Fruit fly (Drosophila melanogaster) whole organism, embryonic: ENCODE results near the gene ebi.

Source experiments
- CG11723 ChIP-seq: fragments of 200-800 bp; sonication (Bioruptor generic); optimal IDR thresholded peaks from 2 replicates; lab custom pipeline; 2017; ENCODE audit warnings: missing biosample characterization, mild to moderate bottlenecking, missing genetic modification characterization
- CG12104 ChIP-seq: fragments of 200-800 bp; sonication (Bioruptor generic); optimal IDR thresholded peaks from 3 replicates; lab custom pipeline; 2016; ENCODE audit warnings: missing biosample characterization, missing genetic modification characterization
- CG12219 ChIP-seq: fragments of 200-800 bp; sonication (Bioruptor generic); optimal IDR thresholded peaks from 3 replicates; lab custom pipeline; 2018; ENCODE audit warnings: missing biosample characterization, mild to moderate bottlenecking, missing genetic modification characterization
- CG12769 ChIP-seq: fragments of 200-800 bp; sonication (Bioruptor generic); optimal IDR thresholded peaks from 2 replicates; lab custom pipeline; 2019; ENCODE audit warnings: missing biosample characterization, mild to moderate bottlenecking, missing genetic modification characterization, moderate library complexity
- CG13775 ChIP-seq: fragments of 200-800 bp; sonication (Bioruptor generic); optimal IDR thresholded peaks from 3 replicates; lab custom pipeline; 2017; ENCODE audit warnings: missing biosample characterization, mild to moderate bottlenecking, missing genetic modification characterization
- CG14710 ChIP-seq: fragments of 200-800 bp; sonication (Bioruptor generic); optimal IDR thresholded peaks from 3 replicates; lab custom pipeline; 2019; ENCODE audit warnings: missing biosample characterization, mild to moderate bottlenecking, missing genetic modification characterization, moderate library complexity
- CG14860 ChIP-seq: fragments of 200-800 bp; sonication (Bioruptor generic); IDR thresholded peaks from 3 replicates; pipeline ENCODE4 v1.3.6; 2022; ENCODE audit warnings: missing biosample characterization, missing genetic modification characterization; ENCODE audit not compliant: partially characterized antibody
- CG1647 ChIP-seq: fragments of 200-800 bp; sonication (Bioruptor generic); optimal IDR thresholded peaks from 3 replicates; lab custom pipeline; 2016; ENCODE audit warnings: missing biosample characterization, missing genetic modification characterization
- CG16863 ChIP-seq: fragments of 200-800 bp; sonication (Bioruptor generic); optimal IDR thresholded peaks from 3 replicates; lab custom pipeline; 2016; ENCODE audit warnings: missing biosample characterization, missing genetic modification characterization
- CG1792 ChIP-seq: fragments of 200-800 bp; sonication (Bioruptor generic); optimal IDR thresholded peaks from 2 replicates; lab custom pipeline; 2016; ENCODE audit warnings: missing biosample characterization, missing genetic modification characterization
- CG18599 ChIP-seq: fragments of 200-800 bp; sonication (Bioruptor generic); optimal IDR thresholded peaks from 3 replicates; lab custom pipeline; 2017; ENCODE audit warnings: missing biosample characterization, missing genetic modification characterization, mild to moderate bottlenecking, moderate library complexity, missing genetic modification reagents
- CG2120 ChIP-seq: fragments of 200-800 bp; sonication (Bioruptor generic); optimal IDR thresholded peaks from 3 replicates; lab custom pipeline; 2016; ENCODE audit warnings: missing biosample characterization, missing genetic modification characterization
- CG34376 ChIP-seq: fragments of 200-800 bp; sonication (Bioruptor generic); optimal IDR thresholded peaks from 2 replicates; lab custom pipeline; 2018; ENCODE audit warnings: missing biosample characterization, mild to moderate bottlenecking, missing genetic modification characterization
- CG5180 ChIP-seq: fragments of 200-800 bp; sonication (Bioruptor generic); optimal IDR thresholded peaks from 3 replicates; lab custom pipeline; 2017; ENCODE audit warnings: missing biosample characterization, missing genetic modification characterization, mild to moderate bottlenecking, moderate library complexity, missing genetic modification reagents
- CG6854 ChIP-seq: fragments of 200-800 bp; sonication (Bioruptor generic); optimal IDR thresholded peaks from 3 replicates; lab custom pipeline; 2017; ENCODE audit warnings: missing biosample characterization, mild to moderate bottlenecking, missing genetic modification characterization
- CG8281 ChIP-seq: fragments of 200-800 bp; sonication (Bioruptor generic); optimal IDR thresholded peaks from 2 replicates; lab custom pipeline; 2018; ENCODE audit warnings: missing biosample characterization, mild to moderate bottlenecking, missing genetic modification characterization, moderate library complexity
- CG8359 ChIP-seq: fragments of 200-800 bp; sonication (Bioruptor generic); optimal IDR thresholded peaks from 2 replicates; lab custom pipeline; 2017; ENCODE audit warnings: missing biosample characterization, mild to moderate bottlenecking, missing genetic modification characterization, borderline replicate concordance
- CG9727 ChIP-seq: fragments of 200-800 bp; sonication (Bioruptor generic); optimal IDR thresholded peaks from 3 replicates; lab custom pipeline; 2017; ENCODE audit warnings: missing biosample characterization, mild to moderate bottlenecking, missing genetic modification characterization
- CG9797 ChIP-seq: fragments of 200-800 bp; sonication (Bioruptor generic); optimal IDR thresholded peaks from 3 replicates; lab custom pipeline; 2018; ENCODE audit warnings: missing biosample characterization, mild to moderate bottlenecking, missing genetic modification characterization
- CG9932 ChIP-seq: fragments of 200-800 bp; sonication (Bioruptor generic); IDR thresholded peaks from 2 replicates; pipeline ENCODE4 v1.3.6; 2022; ENCODE audit warnings: missing biosample characterization, missing genetic modification characterization
- CTCF ChIP-seq: fragments of 200-800 bp; sonication (Bioruptor generic); optimal IDR thresholded peaks from 2 replicates; lab custom pipeline; 2017; ENCODE audit warnings: missing biosample characterization, mild to moderate bottlenecking, missing genetic modification characterization, moderate library complexity
- Camta ChIP-seq: fragments of 200-800 bp; sonication (Bioruptor generic); optimal IDR thresholded peaks from 2 replicates; lab custom pipeline; 2016; ENCODE audit warnings: missing biosample characterization, missing genetic modification characterization
- D ChIP-seq, 2 experiments: fragments of 200-800 bp in 1 of 2; fragments of >200 bp in 1 of 2; sonication (Bioruptor generic) in 1 of 2; optimal IDR thresholded peaks; 2 replicates in 1 of 2; 3 replicates in 1 of 2; lab custom pipeline; 2017; ENCODE audit warnings: mild to moderate bottlenecking in 1 of 2, missing biosample characterization in 1 of 2, missing genetic modification characterization in 1 of 2, missing genetic modification reagents in 1 of 2
- Dll ChIP-seq: fragments of 200-800 bp; sonication (Bioruptor generic); IDR thresholded peaks from 4 replicates; pipeline ENCODE4 v1.3.6; 2022; ENCODE audit warnings: missing biosample characterization, missing genetic modification characterization; ENCODE audit not compliant: partially characterized antibody
- Dref ChIP-seq: fragments of 200-800 bp; sonication (Bioruptor generic); IDR thresholded peaks from 2 replicates; pipeline ENCODE4 v1.3.6; 2022; ENCODE audit warnings: missing biosample characterization, missing genetic modification characterization
- Ets65A ChIP-seq: fragments of 200-800 bp; sonication (Bioruptor generic); peaks from one replicate; lab custom pipeline; 2016; ENCODE audit warnings: missing biosample characterization, missing genetic modification characterization
- Ets97D ChIP-seq: fragments of 200-800 bp; sonication (Bioruptor generic); optimal IDR thresholded peaks from 3 replicates; lab custom pipeline; 2016; ENCODE audit warnings: missing biosample characterization, missing genetic modification characterization
- Fer1 ChIP-seq: fragments of 200-800 bp; sonication (Bioruptor generic); optimal IDR thresholded peaks from 2 replicates; lab custom pipeline; 2017; ENCODE audit warnings: missing biosample characterization, mild to moderate bottlenecking, missing genetic modification characterization
- HmgZ ChIP-seq: fragments of 200-800 bp; sonication (Bioruptor generic); optimal IDR thresholded peaks from 2 replicates; lab custom pipeline; 2018; ENCODE audit warnings: missing biosample characterization, mild to moderate bottlenecking, missing genetic modification characterization
- Hr3 ChIP-seq: fragments of 200-800 bp; sonication (Bioruptor generic); optimal IDR thresholded peaks from 3 replicates; lab custom pipeline; 2016; ENCODE audit warnings: missing biosample characterization, missing genetic modification characterization
- MESR4 ChIP-seq: fragments of 200-800 bp; sonication (Bioruptor generic); optimal IDR thresholded peaks from 2 replicates; lab custom pipeline; 2018; ENCODE audit warnings: missing biosample characterization, mild to moderate bottlenecking, missing genetic modification characterization, moderate library complexity
- Meics ChIP-seq: fragments of 200-800 bp; sonication (Bioruptor generic); optimal IDR thresholded peaks from 2 replicates; lab custom pipeline; 2017; ENCODE audit warnings: missing biosample characterization, mild to moderate bottlenecking, missing genetic modification characterization
- Nf-YC ChIP-seq: fragments of 200-800 bp; optimal IDR thresholded peaks from 3 replicates; lab custom pipeline; 2019; ENCODE audit warnings: missing biosample characterization, mild to moderate bottlenecking, missing genetic modification characterization, moderate library complexity
- Opbp ChIP-seq: fragments of 200-800 bp; sonication (Bioruptor generic); IDR thresholded peaks from 3 replicates; pipeline ENCODE4 v1.3.6; 2022; ENCODE audit warnings: missing biosample characterization, missing genetic modification characterization; ENCODE audit not compliant: partially characterized antibody
- Sry-δ ChIP-seq: fragments of 200-800 bp; sonication (Bioruptor generic); optimal IDR thresholded peaks from 2 replicates; lab custom pipeline; 2016; ENCODE audit warnings: missing biosample characterization, missing genetic modification characterization
- Stat92E ChIP-seq, 3 experiments: fragments of >200 bp in 2 of 3; fragments of 200-800 bp in 1 of 3; sonication (Bioruptor generic) in 1 of 3; optimal IDR thresholded peaks; 2 replicates each; lab custom pipeline; 2017 to 2019; ENCODE audit warnings: missing biosample characterization in 3 of 3, missing genetic modification characterization in 3 of 3, mild to moderate bottlenecking in 1 of 3, moderate library complexity in 1 of 3
- aop ChIP-seq: fragments of 200-800 bp; sonication (Bioruptor generic); IDR thresholded peaks from 2 replicates; pipeline ENCODE4 v1.3.6; 2022; ENCODE audit warnings: missing biosample characterization, missing genetic modification characterization
- bsh ChIP-seq, 2 experiments: fragments of 200-800 bp; sonication (Bioruptor generic); optimal IDR thresholded peaks; 2 replicates each; lab custom pipeline; 2017 to 2018; ENCODE audit warnings: mild to moderate bottlenecking in 2 of 2, missing biosample characterization in 2 of 2, missing genetic modification characterization in 2 of 2, moderate library complexity in 1 of 2
- caup ChIP-seq: fragments of 200-800 bp; sonication (Bioruptor generic); optimal IDR thresholded peaks from 3 replicates; lab custom pipeline; 2017; ENCODE audit warnings: missing biosample characterization, mild to moderate bottlenecking, missing genetic modification characterization, moderate library complexity; ENCODE audit not compliant: severe bottlenecking
- crol ChIP-seq: fragments of 200-800 bp; sonication (Bioruptor generic); IDR thresholded peaks from 2 replicates; pipeline ENCODE4 v1.3.6; 2022; ENCODE audit warnings: missing biosample characterization, missing genetic modification characterization
- ftz-f1 ChIP-seq: fragments of 200-800 bp; sonication (Bioruptor generic); optimal IDR thresholded peaks from 2 replicates; lab custom pipeline; 2016; ENCODE audit warnings: missing biosample characterization, missing genetic modification characterization
- jing ChIP-seq: fragments of 200-800 bp; sonication (Bioruptor generic); optimal IDR thresholded peaks from 2 replicates; lab custom pipeline; 2018; ENCODE audit warnings: missing biosample characterization, mild to moderate bottlenecking, missing genetic modification characterization
- jumu ChIP-seq: fragments of 200-800 bp; sonication (Bioruptor generic); optimal IDR thresholded peaks from 3 replicates; lab custom pipeline; 2016; ENCODE audit warnings: missing biosample characterization, missing genetic modification characterization
- lilli ChIP-seq: fragments of 200-800 bp; sonication (Bioruptor generic); optimal IDR thresholded peaks from 3 replicates; lab custom pipeline; 2016; ENCODE audit warnings: missing biosample characterization, missing genetic modification characterization
- pum ChIP-seq: fragments of 200-800 bp; sonication (Bioruptor generic); optimal IDR thresholded peaks from 2 replicates; lab custom pipeline; 2016; ENCODE audit warnings: missing biosample characterization, missing genetic modification characterization
- pzg ChIP-seq: fragments of 200-800 bp; sonication (Bioruptor generic); optimal IDR thresholded peaks from 3 replicates; lab custom pipeline; 2018; ENCODE audit warnings: missing biosample characterization, mild to moderate bottlenecking, missing genetic modification characterization, moderate library complexity
- sens ChIP-seq: fragments of 200-800 bp; sonication (Bioruptor generic); peaks from one replicate; lab custom pipeline; 2016; ENCODE audit warnings: missing biosample characterization, missing genetic modification characterization

ebi gene

dm6 chr2L:403627-404575 is 11.0 kb upstream of the ebi start, which contains the start of gene Polr1B (continued):
- TF ChIP-seq CG6854 = no peak
- TF ChIP-seq Dll (GFP tag; lab: Robert Waterston, UW) = peak; percentile 70; the same call in 3 of the 4 replicates
- TF ChIP-seq Stat92E (GFP tag; optimal IDR thresholded peaks at IDR 0.05; lab: Kevin White, UChicago) = peak in 1 of 3 experiments; percentile 48
- peak; percentile 74 for TF ChIP-seq pzg (GFP tag; lab: Kevin White, UChicago)
- TF ChIP-seq CG2120 (GFP tag; lab: Kevin White, UChicago) = peak; percentile 39
- no peak for TF ChIP-seq CG1647 (GFP tag; lab: Kevin White, UChicago)
- TF ChIP-seq CG14710 (tag; lab: Kevin White, UChicago) = peak; percentile 71
- TF ChIP-seq Ets97D (GFP tag; lab: Kevin White, UChicago) = peak; percentile 42
- TF ChIP-seq Opbp (GFP tag; lab: Robert Waterston, UW) = 0 out of 3 replicates have a peak, but pooled peaks have one; percentile 31
- no peak for TF ChIP-seq jing
- TF ChIP-seq lilli (GFP tag; lab: Kevin White, UChicago) = peak; percentile 16
- no peak for TF ChIP-seq crol (GFP tag; lab: Robert Waterston, UW)
- no peak for TF ChIP-seq CG11723 (GFP tag; lab: Kevin White, UChicago)
- TF ChIP-seq CG5180 (GFP tag; lab: Kevin White, UChicago) = peak; percentile 91
- no peak for TF ChIP-seq CG9727 (GFP tag; lab: Kevin White, UChicago)
- TF ChIP-seq Meics = no peak
- no peak for TF ChIP-seq CG12769 (tag; lab: Kevin White, UChicago)
- TF ChIP-seq sens (GFP tag; lab: Kevin White, UChicago) = peak; percentile 80
- TF ChIP-seq HmgZ (tag; lab: Kevin White, UChicago) = peak; percentile 77
- no peak for TF ChIP-seq CG18599 (GFP tag; lab: Kevin White, UChicago)
- TF ChIP-seq Hr3 = peak; percentile 9
- peak; percentile 21 for TF ChIP-seq CG9797 (GFP tag; lab: Kevin White, UChicago)
- TF ChIP-seq jumu (GFP tag; lab: Kevin White, UChicago) = no peak
- no peak for TF ChIP-seq Camta (GFP tag; lab: Kevin White, UChicago)
- no peak for TF ChIP-seq CG8281 (tag; lab: Kevin White, UChicago)
- TF ChIP-seq CG1792 (GFP tag; lab: Kevin White, UChicago) = no peak
- no peak for TF ChIP-seq CG12219
- peak; percentile 42 for TF ChIP-seq MESR4
- TF ChIP-seq Nf-YC (tag; lab: Kevin White, UChicago) = no peak
- TF ChIP-seq bsh (GFP tag; optimal IDR thresholded peaks at IDR 0.05; lab: Kevin White, UChicago) = no peak
- TF ChIP-seq CG9932 (GFP tag; lab: Robert Waterston, UW) = peak; percentile 6; the same call in 1 of the 2 replicates
- peak; percentile 90 for TF ChIP-seq CTCF (GFP tag; lab: Kevin White, UChicago)
- TF ChIP-seq CG13775 (GFP tag; lab: Kevin White, UChicago) = no peak
- peak; percentile 41 for TF ChIP-seq Fer1
- TF ChIP-seq aop (GFP tag; lab: Robert Waterston, UW) = no peak
- peak; percentile 11 for TF ChIP-seq CG34376 (GFP tag; lab: Kevin White, UChicago)
- no peak for TF ChIP-seq CG8359 (GFP tag; lab: Kevin White, UChicago)
- no peak for TF ChIP-seq CG16863
- no peak for TF ChIP-seq caup (GFP tag; lab: Kevin White, UChicago)
- TF ChIP-seq ftz-f1 (GFP tag; lab: Kevin White, UChicago) = no peak
- TF ChIP-seq CG14860 (GFP tag; lab: Robert Waterston, UW) = no peak
- no peak for TF ChIP-seq D (optimal IDR thresholded peaks at IDR 0.05; lab: Kevin White, UChicago)
- TF ChIP-seq D (GFP tag; optimal IDR thresholded peaks at IDR 0.05; lab: Kevin White, UChicago) = no peak
- TF ChIP-seq CG12104 (GFP tag; lab: Kevin White, UChicago) = no peak
- TF ChIP-seq Ets65A (GFP tag; lab: Kevin White, UChicago) = no peak
- no peak for TF ChIP-seq pum (GFP tag; lab: Kevin White, UChicago)
- peak; percentile 59 for TF ChIP-seq Sry-δ
- TF ChIP-seq Dref (GFP tag; lab: Robert Waterston, UW) = peak; percentile 38; the same call in 1 of the 2 replicates
